Fruit fly (Drosophila melanogaster): ENCODE data around the gene Edem1.
A peak's percentile ranks its signal among the peaks of the same experiment; 100 is the strongest.

The Edem1 gene

dm6 chrX:1952898-1953297, 44.3 kb upstream of the Edem1 start (continued):
- peak; percentile 68; the same call in 2 of the 3 replicates for TF ChIP-seq H15 (GFP tag; IDR thresholded peaks at IDR 0.05)
- TF ChIP-seq Dip3 (GFP tag; optimal IDR thresholded peaks at IDR 0.05), result peak; percentile 36
- TF ChIP-seq CG7987 (GFP tag; optimal IDR thresholded peaks at IDR 0.05), result peak; percentile 68
- TF ChIP-seq CG1647 (GFP tag; optimal IDR thresholded peaks at IDR 0.05), result peak; percentile 57
- no peak for TF ChIP-seq Hmx (GFP tag; optimal IDR thresholded peaks at IDR 0.05)
- TF ChIP-seq Dll (GFP tag; IDR thresholded peaks at IDR 0.05; ENCODE audit: partially characterized antibody), result no peak
- TF ChIP-seq Eip74EF (GFP tag; optimal IDR thresholded peaks at IDR 0.05), result no peak
- TF ChIP-seq pan (optimal IDR thresholded peaks at IDR 0.05), result no peak
- TF ChIP-seq pan (GFP tag; optimal IDR thresholded peaks at IDR 0.05 in 1 of 2, IDR thresholded peaks at IDR 0.05 in 1 of 2), result peak in 1 of 2 experiments; percentile 57
- peak; percentile 50 for TF ChIP-seq CG10209 (GFP tag; optimal IDR thresholded peaks at IDR 0.05)
- TF ChIP-seq CG16813 (GFP tag; IDR thresholded peaks at IDR 0.05; ENCODE audit: partially characterized antibody), result peak; percentile 32; the same call in 1 of the 3 replicates
- no peak for TF ChIP-seq tio (GFP tag; optimal IDR thresholded peaks at IDR 0.05)
- no peak for TF ChIP-seq Oaz (GFP tag; IDR thresholded peaks at IDR 0.05)
- peak; percentile 40 for TF ChIP-seq luna (GFP tag; optimal IDR thresholded peaks at IDR 0.05)
- TF ChIP-seq CG34422 (GFP tag; IDR thresholded peaks at IDR 0.05), result peak; percentile 77
- peak; percentile 53 for TF ChIP-seq az2 (GFP tag; optimal IDR thresholded peaks at IDR 0.05)
- TF ChIP-seq CG14710 (tag; optimal IDR thresholded peaks at IDR 0.05), result peak; percentile 52
- peak; percentile 94 for TF ChIP-seq slbo (GFP tag; IDR thresholded peaks at IDR 0.05)
- no peak for TF ChIP-seq CG8924 (tag; optimal IDR thresholded peaks at IDR 0.05)
- peak; percentile 52 for TF ChIP-seq Bdp1 (GFP tag; optimal IDR thresholded peaks at IDR 0.05)
- TF ChIP-seq Mad (GFP tag; optimal IDR thresholded peaks at IDR 0.05), result peak; percentile 49
- peak; percentile 82 for TF ChIP-seq cg (GFP tag; optimal IDR thresholded peaks at IDR 0.05)
- TF ChIP-seq CG8290 (GFP tag; optimal IDR thresholded peaks at IDR 0.05), result peak; percentile 85
- peak in 1 of 2 experiments; percentile 89 for TF ChIP-seq CG8290 (tag; optimal IDR thresholded peaks at IDR 0.05)
- peak; percentile 73 for TF ChIP-seq onecut (GFP tag; IDR thresholded peaks at IDR 0.05)
- TF ChIP-seq sens (GFP tag), result peak; percentile 90
- TF ChIP-seq mld (GFP tag; IDR thresholded peaks at IDR 0.05; ENCODE audit: partially characterized antibody), result no peak
- no peak for TF ChIP-seq C15 (GFP tag; IDR thresholded peaks at IDR 0.05)
- TF ChIP-seq ac (GFP tag; optimal IDR thresholded peaks at IDR 0.05), result no peak
- peak; percentile 41 for TF ChIP-seq pb (GFP tag; optimal IDR thresholded peaks at IDR 0.05)
- TF ChIP-seq ssp (GFP tag; IDR thresholded peaks at IDR 0.05), result peak; percentile 72
- TF ChIP-seq CG6854 (GFP tag; optimal IDR thresholded peaks at IDR 0.05), result no peak
- TF ChIP-seq CG17385 (GFP tag; optimal IDR thresholded peaks at IDR 0.05), result no peak
- TF ChIP-seq CG9215 (GFP tag; IDR thresholded peaks at IDR 0.05), result peak; percentile 77
- no peak for TF ChIP-seq CG3995 (GFP tag; optimal IDR thresholded peaks at IDR 0.05)
- TF ChIP-seq Med (GFP tag), result peak; percentile 97
- no peak for TF ChIP-seq sim (GFP tag; IDR thresholded peaks at IDR 0.05)
- TF ChIP-seq Ada2b (GFP tag; IDR thresholded peaks at IDR 0.05), result no peak
- TF ChIP-seq Gug (GFP tag; IDR thresholded peaks at IDR 0.05), result peak; percentile 92
- TF ChIP-seq Neu2 (GFP tag; optimal IDR thresholded peaks at IDR 0.05; ENCODE audit: borderline replicate concordance), result no peak
- TF ChIP-seq sima (GFP tag; optimal IDR thresholded peaks at IDR 0.05), result no peak
- peak; percentile 59 for TF ChIP-seq CG11504 (tag; optimal IDR thresholded peaks at IDR 0.05)
- TF ChIP-seq CG1233 (GFP tag; optimal IDR thresholded peaks at IDR 0.05), result no peak
- no peak for TF ChIP-seq CG1529 (GFP tag; optimal IDR thresholded peaks at IDR 0.05)
- TF ChIP-seq CG32532 (GFP tag; IDR thresholded peaks at IDR 0.05), result peak; percentile 90
- TF ChIP-seq CG7928 (GFP tag; optimal IDR thresholded peaks at IDR 0.05), result peak; percentile 9
- TF ChIP-seq gro (GFP tag; optimal IDR thresholded peaks at IDR 0.05), result peak; percentile 6
- no peak for TF ChIP-seq CG31224 (GFP tag; IDR thresholded peaks at IDR 0.05)
- TF ChIP-seq pfk (GFP tag; optimal IDR thresholded peaks at IDR 0.05), result no peak
- peak; percentile 24 for TF ChIP-seq CG18599 (GFP tag; optimal IDR thresholded peaks at IDR 0.05)
- no peak for TF ChIP-seq pros (GFP tag; optimal IDR thresholded peaks at IDR 0.05)
- TF ChIP-seq CG11695 (GFP tag; IDR thresholded peaks at IDR 0.05), result no peak
